Fruit fly (Drosophila melanogaster): ENCODE results near the gene CG14572.

The CG14572 gene

DNA sequence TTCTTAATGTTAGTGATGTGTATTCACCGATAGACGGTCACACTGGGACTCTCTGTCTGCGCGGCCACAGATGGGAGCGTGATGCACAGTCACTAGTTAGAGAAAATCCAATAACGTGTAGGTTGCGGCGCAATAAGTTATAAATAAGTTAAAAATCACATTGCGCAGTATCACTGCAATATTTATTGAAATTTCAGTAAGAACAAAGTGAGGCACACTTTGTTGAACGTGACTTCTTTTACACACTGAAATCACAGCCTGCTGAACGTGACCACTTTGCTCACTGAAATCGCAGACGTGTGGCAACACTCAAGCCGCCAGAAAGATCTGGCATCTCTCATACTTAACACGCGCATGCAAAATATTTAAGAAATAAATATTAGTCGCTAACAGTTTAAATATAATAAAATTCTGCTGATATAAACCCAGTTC is 12.7 kb upstream of the CG14572 start, which contains the start of the genes CG11247 and Polr2H (continued):
- TF ChIP-seq ssp (GFP tag; IDR thresholded peaks at IDR 0.05) (peak; percentile 93), CG8765 (GFP tag; IDR thresholded peaks at IDR 0.05) (peak; percentile 89), gcm (GFP tag; optimal IDR thresholded peaks at IDR 0.05) (peak; percentile 41), Mad (GFP tag; optimal IDR thresholded peaks at IDR 0.05) (peak; percentile 96), pros (GFP tag; optimal IDR thresholded peaks at IDR 0.05) (no peak), CG10366 (GFP tag; IDR thresholded peaks at IDR 0.05) (peak; percentile 93), CG4404 (GFP tag; IDR thresholded peaks at IDR 0.05) (peak; percentile 95), Oli (tag; optimal IDR thresholded peaks at IDR 0.05) (peak; percentile 78), CG10565 (GFP tag; optimal IDR thresholded peaks at IDR 0.05) (peak; percentile 76), jing (GFP tag; optimal IDR thresholded peaks at IDR 0.05) (peak; percentile 79), CG12659 (GFP tag; optimal IDR thresholded peaks at IDR 0.05) (peak; percentile 91), CG15269 (tag; optimal IDR thresholded peaks at IDR 0.05) (peak; percentile 78), Hsf (GFP tag; optimal IDR thresholded peaks at IDR 0.05) (peak; percentile 97), CoRest (tag; optimal IDR thresholded peaks at IDR 0.05) (peak; percentile 93), CG8478 (optimal IDR thresholded peaks at IDR 0.05) (no peak), cad (GFP tag; optimal IDR thresholded peaks at IDR 0.05) (no peak), crol (GFP tag; IDR thresholded peaks at IDR 0.05) (peak; percentile 40; the same call in 1 of the 2 replicates), MBD-R2 (GFP tag; IDR thresholded peaks at IDR 0.05) (peak; percentile 94), CG17912 (GFP tag; optimal IDR thresholded peaks at IDR 0.05) (peak; percentile 49), CG6272 (GFP tag; IDR thresholded peaks at IDR 0.05) (peak; percentile 95), CG6683 (GFP tag; optimal IDR thresholded peaks at IDR 0.05) (no peak), vvl (GFP tag; IDR thresholded peaks at IDR 0.05) (peak; percentile 89), Dip2 (GFP tag; IDR thresholded peaks at IDR 0.05) (peak; percentile 41; the same call in 1 of the 2 replicates), Sry-β (GFP tag; optimal IDR thresholded peaks at IDR 0.05) (peak; percentile 66), CG3995 (GFP tag; optimal IDR thresholded peaks at IDR 0.05) (peak; percentile 100), PHDP (tag; optimal IDR thresholded peaks at IDR 0.05) (peak; percentile 80), CG2712 (tag; optimal IDR thresholded peaks at IDR 0.05) (peak; percentile 90), repo (GFP tag; optimal IDR thresholded peaks at IDR 0.05) (peak; percentile 89), CG9727 (GFP tag; optimal IDR thresholded peaks at IDR 0.05) (peak; percentile 83), Bgb (GFP tag; IDR thresholded peaks at IDR 0.05; ENCODE audit: partially characterized antibody) (peak; percentile 67), HHEX (GFP tag; optimal IDR thresholded peaks at IDR 0.05) (peak; percentile 71), toy (GFP tag; IDR thresholded peaks at IDR 0.05) (peak; percentile 79; the same call in 1 of the 2 replicates), Elba2 (GFP tag; optimal IDR thresholded peaks at IDR 0.05) (peak; percentile 79), CG9437 (GFP tag; optimal IDR thresholded peaks at IDR 0.05) (peak; percentile 19), CG8281 (tag; optimal IDR thresholded peaks at IDR 0.05) (peak; percentile 44), zfh2 (GFP tag; optimal IDR thresholded peaks at IDR 0.05) (peak; percentile 97), NC2α (GFP tag; optimal IDR thresholded peaks at IDR 0.05) (peak; percentile 77), CG1602 (GFP tag; optimal IDR thresholded peaks at IDR 0.05) (peak; percentile 93), odd (GFP tag; optimal IDR thresholded peaks at IDR 0.05) (peak; percentile 29), Sry-δ (GFP tag; optimal IDR thresholded peaks at IDR 0.05) (peak; percentile 99), fd64A (GFP tag; optimal IDR thresholded peaks at IDR 0.05) (peak; percentile 18), Dad (GFP tag; optimal IDR thresholded peaks at IDR 0.05) (peak; percentile 94), Deaf1 (tag; optimal IDR thresholded peaks at IDR 0.05) (no peak), CG12155 (GFP tag; optimal IDR thresholded peaks at IDR 0.05) (peak; percentile 91), Sox102F (GFP tag; optimal IDR thresholded peaks at IDR 0.05) (peak; percentile 89), Chrac-16 (GFP tag; optimal IDR thresholded peaks at IDR 0.05) (peak; percentile 95), maf-S (GFP tag; optimal IDR thresholded peaks at IDR 0.05) (peak; percentile 93), CG15514 (GFP tag; optimal IDR thresholded peaks at IDR 0.05) (peak; percentile 72), sima (GFP tag; optimal IDR thresholded peaks at IDR 0.05) (peak; percentile 61), CG10654 (GFP tag; optimal IDR thresholded peaks at IDR 0.05) (peak; percentile 93), nau (GFP tag; optimal IDR thresholded peaks at IDR 0.05) (peak; percentile 59)
